Worm (Caenorhabditis elegans) whole organism, L4 larva: Measurements from ENCODE around the gene twk-20.
A peak's percentile ranks its signal among the peaks of the same experiment; 100 is the strongest.

Experiments
- F49E8.2 ChIP-seq: sonication (generic microtip); optimal IDR thresholded peaks from 2 replicates; lab custom pipeline; 2016; ENCODE audit warnings: missing compliant biosample characterization, mild to moderate bottlenecking, missing genetic modification characterization, borderline replicate concordance
- T20F7.1 ChIP-seq: fragments of 200-800 bp; sonication (Bioruptor generic); optimal IDR thresholded peaks from 2 replicates; lab custom pipeline; 2018; ENCODE audit warnings: mild to moderate bottlenecking, missing genetic modification characterization, missing compliant biosample characterization
- Y105C5A.15 ChIP-seq: fragments of 200-800 bp; sonication (Bioruptor generic); IDR thresholded peaks from 2 replicates; pipeline ENCODE4 v1.3.6; 2022; ENCODE audit warnings: missing genetic modification characterization, missing compliant biosample characterization
- Y48G9A.11 ChIP-seq: fragments of 200-800 bp; sonication (Bioruptor generic); IDR thresholded peaks from 2 replicates; pipeline ENCODE4 v1.3.6; 2022; ENCODE audit warnings: missing genetic modification reagents, missing genetic modification characterization, missing compliant biosample characterization
- Y5F2A.4 ChIP-seq: fragments of 200-800 bp; sonication (Bioruptor generic); optimal IDR thresholded peaks from 2 replicates; lab custom pipeline; 2018; ENCODE audit warnings: mild to moderate bottlenecking, missing genetic modification characterization, missing compliant biosample characterization
- aha-1 ChIP-seq: fragments of 150-350 bp; peaks from one replicate; lab custom pipeline; 2014; ENCODE audit warnings: missing biosample characterization, missing genetic modification characterization
- aly-2 ChIP-seq: sonication (generic microtip); optimal IDR thresholded peaks from 2 replicates; lab custom pipeline; 2018; ENCODE audit warnings: missing biosample characterization, missing genetic modification characterization
- ceh-20 ChIP-seq: fragments of 200-800 bp; sonication (Bioruptor generic); IDR thresholded peaks from 2 replicates; pipeline ENCODE4 v1.3.6; 2022; ENCODE audit warnings: missing genetic modification reagents, missing genetic modification characterization, missing compliant biosample characterization
- ceh-32 ChIP-seq: sonication (generic microtip); optimal IDR thresholded peaks from 2 replicates; lab custom pipeline; 2016; ENCODE audit warnings: mild to moderate bottlenecking, missing genetic modification characterization, missing compliant biosample characterization; ENCODE audit not compliant: poor library complexity
- ceh-44 ChIP-seq: fragments of 200-800 bp; sonication (Bioruptor generic); IDR thresholded peaks from 2 replicates; pipeline ENCODE4 v1.3.6; 2022; ENCODE audit warnings: missing genetic modification reagents, missing genetic modification characterization, missing compliant biosample characterization
- daf-12 ChIP-seq: fragments of 150-350 bp; optimal IDR thresholded peaks from 2 replicates; lab custom pipeline; 2014; ENCODE audit warnings: missing biosample characterization, missing genetic modification reagents, missing genetic modification characterization
- daf-16 ChIP-seq, 3 experiments: sonication (generic microtip); optimal IDR thresholded peaks; 2 replicates each; lab custom pipeline; 2016 to 2017; ENCODE audit warnings: missing genetic modification characterization in 3 of 3, missing genetic modification reagents in 3 of 3, mild to moderate bottlenecking in 2 of 3, missing compliant biosample characterization in 2 of 3, missing biosample characterization in 1 of 3, moderate library complexity in 1 of 3
- daf-19 ChIP-seq: fragments of 200-800 bp; sonication (Bioruptor generic); conservative IDR thresholded peaks from 2 replicates; pipeline ENCODE4 v1.3.6; 2022; ENCODE audit warnings: missing genetic modification characterization, missing compliant biosample characterization
- egl-43 ChIP-seq: fragments of 200-800 bp; sonication (Bioruptor generic); IDR thresholded peaks from 2 replicates; pipeline ENCODE4 v1.3.6; 2022; ENCODE audit warnings: missing genetic modification reagents, missing genetic modification characterization, missing compliant biosample characterization
- fkh-10 ChIP-seq: fragments of 150-350 bp; optimal IDR thresholded peaks from 2 replicates; lab custom pipeline; 2014; ENCODE audit warnings: missing biosample characterization, missing genetic modification reagents, missing genetic modification characterization
- hlh-30 ChIP-seq: sonication (generic microtip); optimal IDR thresholded peaks from 2 replicates; lab custom pipeline; 2017; ENCODE audit warnings: antibody characterized with exemption, mild to moderate bottlenecking, missing genetic modification characterization, missing compliant biosample characterization; ENCODE audit not compliant: insufficient read depth
- jun-1 ChIP-seq: fragments of 150-350 bp; optimal IDR thresholded peaks from 2 replicates; lab custom pipeline; 2014; ENCODE audit warnings: missing biosample characterization, missing genetic modification reagents, missing genetic modification characterization
- lin-38 ChIP-seq: fragments of 200-800 bp; sonication (Bioruptor generic); IDR thresholded peaks from 2 replicates; pipeline ENCODE4 v1.3.6; 2022; ENCODE audit warnings: missing genetic modification reagents, missing genetic modification characterization, missing compliant biosample characterization
- madf-5 ChIP-seq, 2 experiments: fragments of 200-800 bp; sonication (Bioruptor generic); IDR thresholded peaks; 2 replicates each; pipeline ENCODE4 v1.3.6; 2022; ENCODE audit warnings: missing compliant biosample characterization in 2 of 2, missing genetic modification characterization in 2 of 2
- madf-9 ChIP-seq: fragments of 200-800 bp; sonication (Bioruptor generic); conservative IDR thresholded peaks from 2 replicates; pipeline ENCODE4 v1.3.6; 2022; ENCODE audit warnings: missing genetic modification reagents, missing genetic modification characterization, missing compliant biosample characterization
- mxl-3 ChIP-seq: fragments of 200-800 bp; sonication (Bioruptor generic); optimal IDR thresholded peaks from 2 replicates; lab custom pipeline; 2018; ENCODE audit warnings: mild to moderate bottlenecking, missing genetic modification characterization, missing compliant biosample characterization
- nhr-11 ChIP-seq: fragments of 150-350 bp; optimal IDR thresholded peaks from 2 replicates; lab custom pipeline; 2014; ENCODE audit warnings: missing biosample characterization, missing genetic modification characterization
- nhr-111 ChIP-seq: fragments of 200-800 bp; sonication (Bioruptor generic); optimal IDR thresholded peaks from 2 replicates; lab custom pipeline; 2018; ENCODE audit warnings: mild to moderate bottlenecking, missing genetic modification characterization, missing compliant biosample characterization
- nhr-25 ChIP-seq: sonication (generic microtip); optimal IDR thresholded peaks from 2 replicates; lab custom pipeline; 2017; ENCODE audit warnings: missing genetic modification characterization, mild to moderate bottlenecking, missing compliant biosample characterization, antibody characterized with exemption, moderate library complexity, borderline replicate concordance; ENCODE audit not compliant: insufficient read depth
- nhr-48 ChIP-seq: sonication (generic microtip); optimal IDR thresholded peaks from 2 replicates; lab custom pipeline; 2016; ENCODE audit warnings: mild to moderate bottlenecking, missing genetic modification characterization, missing compliant biosample characterization
- nhr-76 ChIP-seq: fragments of 150-350 bp; optimal IDR thresholded peaks from 2 replicates; lab custom pipeline; 2014; ENCODE audit warnings: missing biosample characterization, missing genetic modification characterization
- pqm-1 ChIP-seq: sonication (generic microtip); optimal IDR thresholded peaks from 2 replicates; lab custom pipeline; 2017; ENCODE audit warnings: missing biosample characterization, missing genetic modification characterization
- rbr-2 ChIP-seq: sonication (generic microtip); optimal IDR thresholded peaks from 2 replicates; lab custom pipeline; 2016; ENCODE audit warnings: missing genotype, missing genetic modification characterization, missing compliant biosample characterization
- set-16 ChIP-seq: fragments of 200-800 bp; sonication (Bioruptor generic); IDR thresholded peaks from 2 replicates; pipeline ENCODE4 v1.3.6; 2022; ENCODE audit warnings: missing genetic modification reagents, missing genetic modification characterization, missing compliant biosample characterization
- skn-1 ChIP-seq: fragments of 150-350 bp; optimal IDR thresholded peaks from 2 replicates; lab custom pipeline; 2014; ENCODE audit warnings: missing biosample characterization, missing genetic modification characterization
- unc-62 ChIP-seq, 3 experiments: fragments of 150-350 bp in 1 of 3; sonication (generic microtip); optimal IDR thresholded peaks in 2 of 3; peaks in 1 of 3; 1 replicate in 1 of 3; 2 replicates in 2 of 3; lab custom pipeline; 2014 to 2017; ENCODE audit warnings: missing biosample characterization in 3 of 3, missing genetic modification characterization in 3 of 3, missing genetic modification reagents in 3 of 3, missing genotype in 1 of 3
- vab-7 ChIP-seq: fragments of 200-800 bp; sonication (Bioruptor generic); IDR thresholded peaks from 2 replicates; pipeline ENCODE4 v1.3.6; 2022; ENCODE audit warnings: missing genetic modification reagents, missing genetic modification characterization, missing compliant biosample characterization

The twk-20 gene

ce11 chrX:13603826-13604225 is 35.9 kb upstream of the twk-20 start, which contains the start of gene F54B11.8:
Gene F54B11.8 (minus strand): TSS chrX:13603926.
- TF ChIP-seq vab-7 (GFP tag; lab: Robert Waterston, UW) = no peak
- no peak for TF ChIP-seq nhr-48 (tag; lab: Kevin White, UChicago)
- no peak for TF ChIP-seq daf-12 (tag; lab: Kevin White, UChicago)
- TF ChIP-seq nhr-11 (tag; lab: Kevin White, UChicago) = no peak
- no peak for TF ChIP-seq jun-1 (tag; lab: Kevin White, UChicago)
- no peak for TF ChIP-seq rbr-2 (tag; lab: Kevin White, UChicago)
- no peak for TF ChIP-seq ceh-20 (GFP tag; lab: Robert Waterston, UW)
- TF ChIP-seq hlh-30 = peak; percentile 73
- TF ChIP-seq madf-5 (GFP tag; IDR thresholded peaks at IDR 0.05; lab: Robert Waterston, UW) = no peak
- no peak for TF ChIP-seq egl-43
- TF ChIP-seq mxl-3 (GFP tag; lab: Kevin White, UChicago) = peak; percentile 8
- TF ChIP-seq daf-19 (GFP tag; lab: Robert Waterston, UW) = no peak
- TF ChIP-seq ceh-32 (tag; lab: Kevin White, UChicago) = no peak
- TF ChIP-seq lin-38 (GFP tag; lab: Robert Waterston, UW) = no peak
- no peak for TF ChIP-seq aly-2
- no peak for TF ChIP-seq Y5F2A.4 (GFP tag; lab: Kevin White, UChicago)

ce11 chrX:13604946-13605617 is 34.6 kb upstream of the twk-20 start, which contains the start of gene F54B11.9:
Gene F54B11.9 (plus strand): TSS chrX:13605567.
- TF ChIP-seq ceh-44 (GFP tag; lab: Robert Waterston, UW) (no peak), madf-9 (GFP tag; lab: Robert Waterston, UW) (no peak), F49E8.2 (tag; lab: Kevin White, UChicago) (no peak), nhr-11 (tag; lab: Kevin White, UChicago) (peak; percentile 56), set-16 (peak; percentile 13; the same call in 1 of the 2 replicates), aha-1 (tag; lab: Kevin White, UChicago) (peak; percentile 41), daf-16 (GFP tag; optimal IDR thresholded peaks at IDR 0.05; lab: Kevin White, UChicago) (peak in 1 of 2 experiments; percentile 28), daf-16 (tag; optimal IDR thresholded peaks at IDR 0.05; lab: Kevin White, UChicago) (no peak), Y105C5A.15 (no peak)

ce11 chrX:13605854-13606253 is 33.8 kb upstream of the twk-20 start:
- TF ChIP-seq pqm-1 (tag; lab: Kevin White, UChicago) (no peak), Y48G9A.11 (no peak), daf-19 (GFP tag; lab: Robert Waterston, UW) (no peak), nhr-25 (no peak), rbr-2 (tag; lab: Kevin White, UChicago) (no peak), T20F7.1 (GFP tag; lab: Kevin White, UChicago) (no peak), nhr-76 (tag; lab: Kevin White, UChicago) (no peak), skn-1 (tag; lab: Kevin White, UChicago) (no peak), egl-43 (no peak), nhr-111 (GFP tag; lab: Kevin White, UChicago) (no peak)

ce11 chrX:13610040-13610439 is 29.6 kb upstream of the twk-20 start:
- TF ChIP-seq fkh-10 (GFP tag; lab: Kevin White, UChicago) = peak; percentile 52
- TF ChIP-seq unc-62 (GFP tag; optimal IDR thresholded peaks at IDR 0.05 in 1 of 2; lab: Kevin White, UChicago) = no peak
- TF ChIP-seq unc-62 (tag; optimal IDR thresholded peaks at IDR 0.05; lab: Kevin White, UChicago) = no peak
